Worm (Caenorhabditis elegans): ENCODE measurements around the gene T02B11.4.

DNA sequence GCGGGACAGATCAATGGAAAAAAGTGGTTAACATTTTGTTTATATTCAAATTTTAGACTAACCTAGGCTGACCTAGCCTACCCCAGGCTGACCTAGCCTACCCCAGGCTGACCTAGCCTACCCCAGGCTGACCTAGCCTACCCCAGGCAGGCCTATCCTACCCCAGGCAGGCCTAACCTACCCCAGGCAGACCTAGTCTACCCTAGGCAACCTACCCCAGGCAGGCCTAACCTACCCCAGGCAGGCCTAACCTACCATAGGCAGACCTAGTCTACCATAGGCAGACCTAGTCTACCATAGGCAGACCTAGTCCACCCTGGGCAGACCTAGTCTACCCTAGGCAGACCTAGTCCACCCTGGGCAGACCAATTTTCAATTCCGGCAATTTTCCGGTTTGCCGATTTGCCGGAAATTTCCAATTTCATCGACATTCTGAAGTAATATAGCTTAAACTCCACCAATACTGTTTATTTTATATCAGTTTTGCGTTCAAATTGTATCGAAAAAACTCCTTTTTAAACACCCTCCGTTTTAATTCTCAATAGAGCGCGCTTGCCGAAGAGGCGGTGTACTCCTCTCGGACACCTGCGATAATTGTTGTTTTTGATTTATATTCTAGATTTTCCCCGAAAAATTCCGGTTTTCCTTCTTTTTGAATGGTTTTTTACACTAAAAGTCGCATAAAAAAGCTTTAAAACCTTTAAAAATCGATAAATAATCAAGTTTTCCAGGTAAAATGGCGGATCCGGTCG, 33.5 kb upstream of the T02B11.4 start, which contains the start of gene trm-2A:
- TF ChIP-seq unc-62 (GFP tag; optimal IDR thresholded peaks at IDR 0.05) (no peak), ces-1 (GFP tag; optimal IDR thresholded peaks at IDR 0.05) (peak; percentile 50), mep-1 (tag; optimal IDR thresholded peaks at IDR 0.05) (peak; percentile 81)
